Fruit fly (Drosophila melanogaster) whole organism, adult: ENCODE measurements around the gene CG6028.

ENCODE experiments used
- CG1620 ChIP-seq: fragments of 200-800 bp; sonication (Bioruptor generic); optimal IDR thresholded peaks from 2 replicates; lab custom pipeline; 2016; ENCODE audit warnings: missing biosample characterization, missing genetic modification characterization
- CG7101 ChIP-seq: fragments of 200-800 bp; sonication (Bioruptor generic); optimal IDR thresholded peaks from 2 replicates; lab custom pipeline; 2018; ENCODE audit warnings: missing biosample characterization, mild to moderate bottlenecking, missing genetic modification characterization, moderate library complexity
- Crg-1 ChIP-seq: fragments of 200-800 bp; sonication (Bioruptor generic); optimal IDR thresholded peaks from 2 replicates; lab custom pipeline; 2016; ENCODE audit warnings: missing biosample characterization, missing genetic modification characterization
- Hr96 ChIP-seq: fragments of 200-800 bp; sonication (Bioruptor generic); optimal IDR thresholded peaks from 2 replicates; lab custom pipeline; 2016; ENCODE audit warnings: missing biosample characterization, missing genetic modification characterization
- cic ChIP-seq: fragments of 200-800 bp; sonication (Bioruptor generic); optimal IDR thresholded peaks from 2 replicates; lab custom pipeline; 2017; ENCODE audit warnings: missing biosample characterization, mild to moderate bottlenecking, missing genetic modification characterization, moderate library complexity
- kay ChIP-seq: fragments of 200-800 bp; sonication (Bioruptor generic); peaks from one replicate; lab custom pipeline; 2016; ENCODE audit warnings: missing biosample characterization, missing genetic modification characterization, borderline replicate concordance
- tj ChIP-seq: fragments of 200-800 bp; sonication (Bioruptor generic); optimal IDR thresholded peaks from 3 replicates; lab custom pipeline; 2017; ENCODE audit warnings: missing biosample characterization, mild to moderate bottlenecking, missing genetic modification characterization, moderate library complexity

DNA sequence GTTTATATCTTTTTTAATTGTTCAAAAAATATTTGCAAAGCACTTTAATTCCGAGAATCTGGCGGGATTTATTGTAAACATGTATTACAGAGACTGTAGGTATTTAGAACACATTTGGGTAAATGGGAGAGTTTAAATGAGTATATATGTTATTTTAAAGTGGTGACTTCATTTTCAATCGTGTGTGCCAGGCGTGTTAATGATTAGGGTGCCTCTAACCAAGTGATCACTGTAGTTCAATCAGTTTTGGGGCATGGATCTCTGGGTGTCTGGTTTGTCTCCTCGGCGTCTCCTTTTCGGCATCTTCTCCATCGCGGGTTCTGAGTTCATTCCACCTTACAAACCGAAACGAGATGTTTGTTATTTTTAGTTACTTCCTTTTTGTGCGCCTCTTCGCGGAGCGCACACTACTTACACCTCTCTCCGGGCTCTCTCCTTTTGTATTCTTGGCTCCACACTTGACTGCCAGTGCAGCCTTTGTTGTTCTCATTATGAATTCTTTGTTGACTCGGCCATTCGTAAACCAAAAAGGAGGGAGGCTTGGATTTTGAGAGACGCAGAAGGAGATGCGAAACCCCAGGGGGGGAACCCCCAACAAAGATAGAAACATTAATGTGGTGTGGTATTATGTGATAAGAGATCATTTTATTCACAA, 18.6 kb upstream of the CG6028 start:
- no peak for TF ChIP-seq Hr96 (GFP tag; lab: Kevin White, UChicago)
- TF ChIP-seq kay, result no peak
- no peak for TF ChIP-seq Crg-1
- no peak for TF ChIP-seq tj (GFP tag; lab: Kevin White, UChicago)
- no peak for TF ChIP-seq cic (GFP tag; lab: Kevin White, UChicago)
- TF ChIP-seq CG1620, result no peak
- no peak for TF ChIP-seq CG7101 (tag; lab: Kevin White, UChicago)
